Worm (Caenorhabditis elegans): Measurements from ENCODE around the gene rhr-2.

The rhr-2 gene

ce11 chrV:11722858-11723257, 7.1 kb downstream of the rhr-2 start:
- TF ChIP-seq pax-1 (tag; optimal IDR thresholded peaks at IDR 0.05) (no peak), ceh-48 (tag; optimal IDR thresholded peaks at IDR 0.05) (no peak), unc-3 (GFP tag; conservative IDR thresholded peaks at IDR 0.05) (no peak), unc-3 (tag; optimal IDR thresholded peaks at IDR 0.05) (no peak), hlh-8 (tag; optimal IDR thresholded peaks at IDR 0.05) (no peak), elt-4 (tag; optimal IDR thresholded peaks at IDR 0.05) (no peak), gmeb-2 (tag; optimal IDR thresholded peaks at IDR 0.05) (no peak), che-1 (tag; optimal IDR thresholded peaks at IDR 0.05) (no peak), npax-4 (tag; optimal IDR thresholded peaks at IDR 0.05) (no peak), ceh-24 (tag; optimal IDR thresholded peaks at IDR 0.05) (no peak), fkh-6 (tag; optimal IDR thresholded peaks at IDR 0.05) (no peak)

ce11 chrV:11716930-11717329, 13.0 kb downstream of the rhr-2 start:
- TF ChIP-seq unc-42 (tag; optimal IDR thresholded peaks at IDR 0.05) (no peak), T23F11.4 (GFP tag; optimal IDR thresholded peaks at IDR 0.05) (no peak), fkh-6 (tag; optimal IDR thresholded peaks at IDR 0.05) (no peak), pax-1 (tag; optimal IDR thresholded peaks at IDR 0.05) (no peak), elt-2 (tag; optimal IDR thresholded peaks at IDR 0.05) (peak; percentile 23), sox-2 (GFP tag; IDR thresholded peaks at IDR 0.05) (no peak)

ce11 chrV:11715797-11716196, 14.2 kb downstream of the rhr-2 start, which contains the start of gene tre-3:
TSS of gene tre-3 (minus strand) at chrV:11715903.
- TF ChIP-seq fkh-10 (GFP tag; optimal IDR thresholded peaks at IDR 0.05) (no peak), ceh-34 (tag; optimal IDR thresholded peaks at IDR 0.05) (no peak), pax-1 (tag; optimal IDR thresholded peaks at IDR 0.05) (no peak), unc-55 (GFP tag; optimal IDR thresholded peaks at IDR 0.05) (no peak), ceh-9 (tag; optimal IDR thresholded peaks at IDR 0.05) (no peak), ceh-22 (tag; optimal IDR thresholded peaks at IDR 0.05) (no peak), hlh-15 (tag; optimal IDR thresholded peaks at IDR 0.05) (no peak), elt-4 (tag; optimal IDR thresholded peaks at IDR 0.05) (no peak), Y22D7AL.16 (tag; optimal IDR thresholded peaks at IDR 0.05) (no peak), zip-5 (tag; optimal IDR thresholded peaks at IDR 0.05) (no peak), dmd-4 (tag; optimal IDR thresholded peaks at IDR 0.05; ENCODE audit: borderline replicate concordance) (no peak), elt-2 (tag; optimal IDR thresholded peaks at IDR 0.05) (no peak), sox-2 (GFP tag; IDR thresholded peaks at IDR 0.05) (no peak), fax-1 (tag; optimal IDR thresholded peaks at IDR 0.05) (no peak), nhr-232 (tag; optimal IDR thresholded peaks at IDR 0.05) (no peak), npax-4 (tag; optimal IDR thresholded peaks at IDR 0.05) (no peak), nfya-1 (tag; optimal IDR thresholded peaks at IDR 0.05) (no peak), pag-3 (tag; optimal IDR thresholded peaks at IDR 0.05; ENCODE audit: borderline replicate concordance) (no peak), unc-86 (tag; optimal IDR thresholded peaks at IDR 0.05) (no peak)

- TF ChIP-seq pros-1 (tag; optimal IDR thresholded peaks at IDR 0.05) (no peak), unc-42 (tag; optimal IDR thresholded peaks at IDR 0.05) (peak; percentile 52)
Measured at ce11 chrV:11711751-11712150, 18.2 kb downstream of the rhr-2 start.

ce11 chrV:11706353-11706752, 23.6 kb downstream of the rhr-2 start:
- TF ChIP-seq pha-4 (tag; optimal IDR thresholded peaks at IDR 0.05) (no peak), syd-9 (tag; optimal IDR thresholded peaks at IDR 0.05) (no peak), elt-2 (tag; optimal IDR thresholded peaks at IDR 0.05) (no peak), nfya-1 (tag; optimal IDR thresholded peaks at IDR 0.05) (no peak), T23F11.4 (GFP tag; optimal IDR thresholded peaks at IDR 0.05) (no peak), zip-5 (tag; optimal IDR thresholded peaks at IDR 0.05) (no peak), sox-4 (tag; optimal IDR thresholded peaks at IDR 0.05) (no peak)

ce11 chrV:11705399-11705798, 24.6 kb downstream of the rhr-2 start, which contains the start of gene ceh-32:
TSS of gene ceh-32 (minus strand) at chrV:11705400.
- TF ChIP-seq nfya-1 (tag; optimal IDR thresholded peaks at IDR 0.05) (peak; percentile 80), pax-1 (tag; optimal IDR thresholded peaks at IDR 0.05) (no peak), tbx-7 (tag; optimal IDR thresholded peaks at IDR 0.05) (no peak), fax-1 (tag; optimal IDR thresholded peaks at IDR 0.05) (no peak)
